Worm (Caenorhabditis elegans) whole organism, late embryonic: ENCODE data around the gene jhdm-1.

Experiments used
- K02D7.2 ChIP-seq: sonication (generic microtip); optimal IDR thresholded peaks from 2 replicates; lab custom pipeline; 2017; ENCODE audit warnings: mild to moderate bottlenecking, missing genetic modification characterization, missing compliant biosample characterization
- T23F11.4 ChIP-seq: fragments of 200-800 bp; sonication (Bioruptor generic); optimal IDR thresholded peaks from 2 replicates; lab custom pipeline; 2018; ENCODE audit warnings: mild to moderate bottlenecking, missing genetic modification characterization, missing compliant biosample characterization
- ama-1 ChIP-seq: fragments of 150-350 bp; optimal IDR thresholded peaks from 2 replicates; lab custom pipeline; 2014
- ceh-22 ChIP-seq: sonication (generic microtip); optimal IDR thresholded peaks from 2 replicates; lab custom pipeline; 2017; ENCODE audit warnings: missing biosample characterization, missing genetic modification characterization
- elt-2 ChIP-seq: sonication (generic microtip); optimal IDR thresholded peaks from 2 replicates; lab custom pipeline; 2016; ENCODE audit warnings: missing genetic modification reagents, missing genetic modification characterization, missing compliant biosample characterization
- ets-4 ChIP-seq: sonication (generic microtip); optimal IDR thresholded peaks from 2 replicates; lab custom pipeline; 2016; ENCODE audit warnings: missing genetic modification characterization, missing compliant biosample characterization
- hlh-15 ChIP-seq: sonication (generic microtip); optimal IDR thresholded peaks from 2 replicates; lab custom pipeline; 2016; ENCODE audit warnings: missing genetic modification characterization, missing compliant biosample characterization
- odd-2 ChIP-seq: sonication (generic microtip); optimal IDR thresholded peaks from 2 replicates; lab custom pipeline; 2017; ENCODE audit warnings: antibody characterized with exemption, mild to moderate bottlenecking, missing genetic modification characterization, missing compliant biosample characterization
- pha-2 ChIP-seq: sonication (generic microtip); optimal IDR thresholded peaks from 2 replicates; lab custom pipeline; 2017; ENCODE audit warnings: mild to moderate bottlenecking, missing genetic modification characterization, missing compliant biosample characterization
- tbx-2 ChIP-seq: sonication (generic microtip); optimal IDR thresholded peaks from 2 replicates; lab custom pipeline; 2016; ENCODE audit warnings: missing genetic modification characterization, missing compliant biosample characterization
- unc-55 ChIP-seq: sonication (generic microtip); optimal IDR thresholded peaks from 2 replicates; lab custom pipeline; 2017; ENCODE audit warnings: missing biosample characterization, missing genetic modification reagents, missing genetic modification characterization
- zip-5 ChIP-seq: sonication (generic microtip); optimal IDR thresholded peaks from 2 replicates; lab custom pipeline; 2016; ENCODE audit warnings: missing genetic modification characterization, missing compliant biosample characterization
- ztf-16 ChIP-seq: sonication (generic microtip); optimal IDR thresholded peaks from 2 replicates; lab custom pipeline; 2017; ENCODE audit warnings: missing genetic modification characterization, missing compliant biosample characterization

ce11 chrIII:6454183-6454582 lies at the start of gene jhdm-1:
- TF ChIP-seq odd-2 (tag; lab: Kevin White, UChicago) (no peak), ceh-22 (tag; lab: Kevin White, UChicago) (no peak), elt-2 (no peak), K02D7.2 (no peak), ama-1 (lab: Kevin White, UChicago) (no peak), tbx-2 (tag; lab: Kevin White, UChicago) (no peak), zip-5 (tag; lab: Kevin White, UChicago) (no peak), ztf-16 (tag; lab: Kevin White, UChicago) (no peak), pha-2 (tag; lab: Kevin White, UChicago) (no peak), unc-55 (no peak), hlh-15 (no peak), T23F11.4 (GFP tag; lab: Kevin White, UChicago) (no peak), ets-4 (tag; lab: Kevin White, UChicago) (no peak)
